Fruit fly (Drosophila melanogaster): ENCODE measurements around the gene CG7115.

DNA sequence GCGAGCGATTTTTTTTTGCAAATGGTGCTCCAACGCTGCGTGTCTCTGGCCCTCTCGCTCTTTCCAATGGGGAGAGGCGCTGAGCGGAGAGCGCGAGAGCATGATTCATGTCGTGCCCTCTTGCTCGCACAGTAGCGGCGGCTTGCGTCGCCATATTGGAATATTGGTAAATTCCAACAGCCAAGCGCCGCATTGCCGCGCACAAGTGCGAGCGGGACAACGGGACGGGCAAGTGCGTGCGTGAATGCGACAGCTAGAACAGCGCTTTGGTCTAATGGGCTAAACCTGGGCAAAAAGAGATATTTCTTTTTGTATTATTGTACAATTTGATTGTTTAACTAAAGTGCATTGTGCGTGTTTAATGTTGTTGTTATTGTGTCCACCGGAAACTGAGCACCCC, 7.3 kb downstream of the CG7115 start:
- TF ChIP-seq CG32532 (GFP tag; IDR thresholded peaks at IDR 0.05), result peak; percentile 42; the same call in 1 of the 2 replicates
- peak; percentile 51 for TF ChIP-seq ftz-f1 (GFP tag; optimal IDR thresholded peaks at IDR 0.05)
- TF ChIP-seq Usf (GFP tag; optimal IDR thresholded peaks at IDR 0.05), result no peak
- no peak for TF ChIP-seq run (tag; optimal IDR thresholded peaks at IDR 0.05)
- no peak for TF ChIP-seq CG7271 (tag; optimal IDR thresholded peaks at IDR 0.05)
- TF ChIP-seq mirr (GFP tag; optimal IDR thresholded peaks at IDR 0.05), result peak; percentile 49
- no peak for TF ChIP-seq CG11456 (GFP tag; IDR thresholded peaks at IDR 0.05)
